Fruit fly (Drosophila melanogaster): Measurements from ENCODE around the gene Ssadh.

DNA sequence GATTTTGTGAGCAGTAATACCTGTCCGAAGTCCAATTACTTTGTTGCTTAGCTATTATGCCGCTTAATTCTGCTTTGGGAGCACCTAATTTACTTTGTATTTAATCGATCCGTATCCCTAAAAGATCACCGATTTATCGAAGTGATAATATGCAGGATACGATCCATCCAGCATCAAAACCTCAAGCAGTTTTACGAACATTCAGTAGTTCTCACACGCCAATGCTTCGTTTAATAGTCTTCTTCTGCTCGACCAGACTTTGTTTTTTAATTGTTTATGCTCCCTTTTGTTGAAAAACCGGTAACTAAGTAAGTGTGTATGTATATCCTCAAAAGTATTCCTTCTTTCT is 21.5 kb upstream of the Ssadh start:
- TF ChIP-seq CTCF (optimal IDR thresholded peaks at IDR 0.05): no peak
- TF ChIP-seq CG8478 (optimal IDR thresholded peaks at IDR 0.05): no peak
